Fruit fly (Drosophila melanogaster): Measurements from ENCODE around the gene FASN1.

Gene FASN1

DNA sequence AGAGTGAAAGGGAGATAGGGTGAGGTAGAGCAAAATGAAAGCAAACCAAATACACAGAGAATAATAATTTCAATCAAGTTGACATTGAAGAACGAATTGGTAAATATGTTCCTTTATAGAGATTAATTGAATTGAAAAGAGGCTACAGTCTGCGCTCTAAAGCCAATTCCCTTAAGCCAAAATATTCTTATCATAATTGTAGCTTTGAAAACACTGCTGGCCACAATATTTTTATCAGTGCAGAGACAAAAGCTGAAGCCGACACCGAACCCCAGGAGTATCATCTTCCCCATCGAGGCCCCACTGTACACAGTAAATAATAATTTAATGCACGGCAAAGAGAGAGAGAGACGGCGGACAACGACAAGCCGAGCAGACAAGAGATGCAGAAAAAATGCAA is 49.5 kb downstream of the FASN1 start (continued):
- TF ChIP-seq Xrp1 (GFP tag; IDR thresholded peaks at IDR 0.05) (peak; percentile 65; the same call in 1 of the 2 replicates), mirr (GFP tag; optimal IDR thresholded peaks at IDR 0.05) (no peak), chinmo (GFP tag; IDR thresholded peaks at IDR 0.05; ENCODE audit: partially characterized antibody) (no peak), CG10979 (tag; optimal IDR thresholded peaks at IDR 0.05) (peak; percentile 54), peb (GFP tag; IDR thresholded peaks at IDR 0.05) (no peak), CG33557 (GFP tag; optimal IDR thresholded peaks at IDR 0.05) (no peak), CG4424 (GFP tag; optimal IDR thresholded peaks at IDR 0.05) (peak; percentile 44), zfh1 (GFP tag; IDR thresholded peaks at IDR 0.05) (0 out of 3 replicates have a peak, but pooled peaks have one; percentile 13), eyg (GFP tag; optimal IDR thresholded peaks at IDR 0.05) (no peak), CG10147 (GFP tag; optimal IDR thresholded peaks at IDR 0.05) (no peak), CG12299 (tag; optimal IDR thresholded peaks at IDR 0.05) (no peak), crp (GFP tag; optimal IDR thresholded peaks at IDR 0.05) (no peak), CG3281 (GFP tag; optimal IDR thresholded peaks at IDR 0.05) (no peak), CG18262 (tag; optimal IDR thresholded peaks at IDR 0.05) (peak; percentile 42), CG9609 (GFP tag; optimal IDR thresholded peaks at IDR 0.05) (no peak), p53 (GFP tag; optimal IDR thresholded peaks at IDR 0.05) (no peak), Xbp1 (GFP tag; optimal IDR thresholded peaks at IDR 0.05) (peak; percentile 12), D19A (tag; optimal IDR thresholded peaks at IDR 0.05) (peak; percentile 2), lilli (GFP tag; optimal IDR thresholded peaks at IDR 0.05) (peak; percentile 6), Bteb2 (GFP tag; optimal IDR thresholded peaks at IDR 0.05) (no peak), tna (GFP tag; IDR thresholded peaks at IDR 0.05; ENCODE audit: partially characterized antibody) (no peak), CG2129 (GFP tag; IDR thresholded peaks at IDR 0.05; ENCODE audit: partially characterized antibody) (no peak), D (optimal IDR thresholded peaks at IDR 0.05) (no peak), D (GFP tag; optimal IDR thresholded peaks at IDR 0.05) (peak; percentile 1), CG34422 (GFP tag; IDR thresholded peaks at IDR 0.05) (peak; percentile 58; the same call in 2 of the 3 replicates), Rx (GFP tag; IDR thresholded peaks at IDR 0.05) (0 out of 2 replicates have a peak, but pooled peaks have one; percentile 7), Drgx (GFP tag; IDR thresholded peaks at IDR 0.05) (peak; percentile 75), ind (GFP tag; optimal IDR thresholded peaks at IDR 0.05) (peak; percentile 10), slp2 (GFP tag; optimal IDR thresholded peaks at IDR 0.05) (no peak), CG33213 (GFP tag; optimal IDR thresholded peaks at IDR 0.05) (no peak), gcm2 (GFP tag; optimal IDR thresholded peaks at IDR 0.05) (no peak), CG5245 (GFP tag; optimal IDR thresholded peaks at IDR 0.05) (no peak), jigr1 (GFP tag; IDR thresholded peaks at IDR 0.05) (no peak), CG9437 (GFP tag; optimal IDR thresholded peaks at IDR 0.05) (no peak), Hr39 (optimal IDR thresholded peaks at IDR 0.05) (no peak), Hr78 (GFP tag; optimal IDR thresholded peaks at IDR 0.05) (no peak), NfI (GFP tag; optimal IDR thresholded peaks at IDR 0.05) (no peak), CG10543 (GFP tag; optimal IDR thresholded peaks at IDR 0.05) (no peak), stwl (tag; optimal IDR thresholded peaks at IDR 0.05) (no peak), CG14860 (GFP tag; IDR thresholded peaks at IDR 0.05; ENCODE audit: partially characterized antibody) (no peak), H2.0 (GFP tag; IDR thresholded peaks at IDR 0.05) (peak; percentile 37; the same call in 1 of the 2 replicates), CG7963 (GFP tag; IDR thresholded peaks at IDR 0.05; ENCODE audit: partially characterized antibody) (no peak), nmo (GFP tag; optimal IDR thresholded peaks at IDR 0.05) (peak; percentile 49), CG4730 (GFP tag; IDR thresholded peaks at IDR 0.05) (no peak), Dad (GFP tag; optimal IDR thresholded peaks at IDR 0.05) (peak; percentile 11), HLH3B (GFP tag; IDR thresholded peaks at IDR 0.05) (peak; percentile 42; the same call in 1 of the 2 replicates), h (optimal IDR thresholded peaks at IDR 0.05) (no peak), Lim3 (GFP tag; IDR thresholded peaks at IDR 0.05) (no peak), gt (GFP tag; IDR thresholded peaks at IDR 0.05) (0 out of 2 replicates have a peak, but pooled peaks have one; percentile 10), CG14710 (tag; optimal IDR thresholded peaks at IDR 0.05) (peak; percentile 24), ttk (GFP tag; IDR thresholded peaks at IDR 0.05) (no peak), Hmx (GFP tag; optimal IDR thresholded peaks at IDR 0.05) (no peak)
